Worm (Caenorhabditis elegans): Measurements from ENCODE around the gene T26C11.9.

Gene T26C11.9

DNA sequence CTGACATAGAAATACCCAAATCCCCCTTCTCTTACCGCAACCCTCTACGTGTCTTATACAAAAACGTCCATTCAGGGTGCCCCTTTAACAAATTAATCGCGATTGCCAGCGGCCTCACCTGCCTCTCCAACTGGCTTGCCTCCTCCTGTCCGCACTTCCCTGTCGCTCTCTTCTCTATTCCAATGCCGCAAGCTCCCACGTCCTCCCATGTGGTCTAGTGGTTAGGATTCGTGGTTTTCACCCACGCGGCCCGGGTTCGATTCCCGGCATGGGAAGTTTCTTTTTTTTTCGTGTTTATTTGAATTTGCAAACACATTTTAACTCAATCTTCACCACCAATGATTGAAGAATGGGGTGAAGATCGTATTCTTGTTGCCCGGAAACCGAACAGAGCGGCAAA is 5.0 kb upstream of the T26C11.9 start (continued):
- TF ChIP-seq rcor-1 (GFP tag; IDR thresholded peaks at IDR 0.05) = peak; percentile 84
- TF ChIP-seq T26A5.8 (tag; optimal IDR thresholded peaks at IDR 0.05) = no peak
- peak; percentile 9 for TF ChIP-seq tbx-9 (tag; optimal IDR thresholded peaks at IDR 0.05; ENCODE audit: borderline replicate concordance)
- no peak for TF ChIP-seq lsl-1 (GFP tag; optimal IDR thresholded peaks at IDR 0.05)
- TF ChIP-seq F23B12.7 (tag; optimal IDR thresholded peaks at IDR 0.05; ENCODE audit: insufficient read depth) = no peak
- TF ChIP-seq ceh-91 (GFP tag; IDR thresholded peaks at IDR 0.05) = no peak
- 0 out of 2 replicates have a peak, but pooled peaks have one; percentile 42 for TF ChIP-seq let-526 (GFP tag; IDR thresholded peaks at IDR 0.05)
- TF ChIP-seq mcd-1 (GFP tag; IDR thresholded peaks at IDR 0.05) = peak; percentile 60
- peak; percentile 69 for TF ChIP-seq egrh-3 (GFP tag; IDR thresholded peaks at IDR 0.05)
- no peak for TF ChIP-seq unc-62 (GFP tag; optimal IDR thresholded peaks at IDR 0.05)
- TF ChIP-seq ama-1 (optimal IDR thresholded peaks at IDR 0.05) = no peak
- peak in 1 of 2 experiments; percentile 82 for TF ChIP-seq ama-1 (GFP tag; optimal IDR thresholded peaks at IDR 0.05)
- TF ChIP-seq tlf-1 (GFP tag; optimal IDR thresholded peaks at IDR 0.05) = peak; percentile 1
- peak; percentile 53 for TF ChIP-seq mel-28 (tag; optimal IDR thresholded peaks at IDR 0.05; ENCODE audit: borderline replicate concordance)
- peak; percentile 42 for TF ChIP-seq atf-7 (tag; optimal IDR thresholded peaks at IDR 0.05)
- peak; percentile 90 for TF ChIP-seq dox-1 (GFP tag; IDR thresholded peaks at IDR 0.05)
- TF ChIP-seq die-1 (tag; optimal IDR thresholded peaks at IDR 0.05) = peak; percentile 75
- 0 out of 2 replicates have a peak, but pooled peaks have one; percentile 30 for TF ChIP-seq ztf-28 (GFP tag; IDR thresholded peaks at IDR 0.05)
- TF ChIP-seq attf-6 (GFP tag; IDR thresholded peaks at IDR 0.05) = no peak
- peak; percentile 74 for TF ChIP-seq K11D2.4 (GFP tag; IDR thresholded peaks at IDR 0.05)
- TF ChIP-seq snpc-3.4 (tag; optimal IDR thresholded peaks at IDR 0.05) = peak; percentile 27
- TF ChIP-seq lin-35 (GFP tag; optimal IDR thresholded peaks at IDR 0.05) = peak in 1 of 3 experiments; percentile 37
- peak; percentile 23 for TF ChIP-seq snpc-1.1 (tag; optimal IDR thresholded peaks at IDR 0.05; ENCODE audit: insufficient read depth)
- TF ChIP-seq ceh-40 (GFP tag; IDR thresholded peaks at IDR 0.05) = 0 out of 2 replicates have a peak, but pooled peaks have one; percentile 12
- peak; percentile 41 for TF ChIP-seq lin-54 (GFP tag; optimal IDR thresholded peaks at IDR 0.05)
- TF ChIP-seq egl-44 (GFP tag; IDR thresholded peaks at IDR 0.05) = no peak
- peak; percentile 35 for TF ChIP-seq nhr-80 (tag; optimal IDR thresholded peaks at IDR 0.05)
- TF ChIP-seq F52B5.7 (tag; optimal IDR thresholded peaks at IDR 0.05) = peak; percentile 32
- peak; percentile 63; the same call in 1 of the 2 replicates for TF ChIP-seq Y56A3A.18 (GFP tag; IDR thresholded peaks at IDR 0.05)
- peak; percentile 44; the same call in 1 of the 2 replicates for TF ChIP-seq hsf-1 (GFP tag; IDR thresholded peaks at IDR 0.05)
- TF ChIP-seq B0019.2 (GFP tag; conservative IDR thresholded peaks at IDR 0.05) = no peak
- peak; percentile 48 for TF ChIP-seq ztf-26 (tag; optimal IDR thresholded peaks at IDR 0.05)
- peak; percentile 43 for TF ChIP-seq mes-4 (tag; optimal IDR thresholded peaks at IDR 0.05)
- TF ChIP-seq let-607 (tag; optimal IDR thresholded peaks at IDR 0.05) = peak in 1 of 2 experiments; percentile 50
- peak; percentile 43 for TF ChIP-seq attf-5 (GFP tag; optimal IDR thresholded peaks at IDR 0.05)
- TF ChIP-seq mxl-1 (tag; optimal IDR thresholded peaks at IDR 0.05) = peak; percentile 67
- peak; percentile 82 for TF ChIP-seq gei-17 (GFP tag; optimal IDR thresholded peaks at IDR 0.05)
- peak; percentile 24 for TF ChIP-seq snpc-1.3 (tag; optimal IDR thresholded peaks at IDR 0.05; ENCODE audit: insufficient read depth)
- TF ChIP-seq K12H6.12 (tag; optimal IDR thresholded peaks at IDR 0.05) = peak; percentile 4
- TF ChIP-seq tbp1 (GFP tag; optimal IDR thresholded peaks at IDR 0.05) = peak; percentile 95
- TF ChIP-seq Y53F4B.3 (GFP tag; IDR thresholded peaks at IDR 0.05) = peak; percentile 11; the same call in 1 of the 2 replicates
- TF ChIP-seq snpc-4 (GFP tag; optimal IDR thresholded peaks at IDR 0.05) = peak; percentile 55
- TF ChIP-seq snpc-4 (tag; optimal IDR thresholded peaks at IDR 0.05) = no peak
- 0 out of 2 replicates have a peak, but pooled peaks have one; percentile 63 for TF ChIP-seq ceh-58 (GFP tag; IDR thresholded peaks at IDR 0.05)
- TF ChIP-seq hmg-1.2 (GFP tag; IDR thresholded peaks at IDR 0.05) = peak; percentile 83
- TF ChIP-seq rec-8 (tag; optimal IDR thresholded peaks at IDR 0.05) = peak in 1 of 2 experiments; percentile 8
- 0 out of 2 replicates have a peak, but pooled peaks have one; percentile 43 for TF ChIP-seq cebp-1 (GFP tag; IDR thresholded peaks at IDR 0.05)
- no peak for TF ChIP-seq cebp-1 (tag; optimal IDR thresholded peaks at IDR 0.05)
